Fruit fly (Drosophila melanogaster) whole organism, embryonic: ENCODE measurements around the gene Iris.
A peak's percentile ranks its signal among the peaks of the same experiment; 100 is the strongest.

Source experiments
- BtbVII ChIP-seq: fragments of 200-800 bp; sonication (Bioruptor generic); optimal IDR thresholded peaks from 3 replicates; lab custom pipeline; 2017; ENCODE audit warnings: missing biosample characterization, mild to moderate bottlenecking, missing genetic modification characterization
- CG10431 ChIP-seq: fragments of 200-800 bp; sonication (Bioruptor generic); optimal IDR thresholded peaks from 3 replicates; lab custom pipeline; 2018; ENCODE audit warnings: missing biosample characterization, mild to moderate bottlenecking, missing genetic modification characterization
- CG10543 ChIP-seq: fragments of 200-800 bp; sonication (Bioruptor generic); optimal IDR thresholded peaks from 3 replicates; lab custom pipeline; 2017; ENCODE audit warnings: missing biosample characterization, mild to moderate bottlenecking, missing genetic modification characterization, moderate library complexity
- CG10654 ChIP-seq: fragments of 200-800 bp; sonication (Bioruptor generic); optimal IDR thresholded peaks from 2 replicates; lab custom pipeline; 2016; ENCODE audit warnings: missing biosample characterization, missing genetic modification characterization
- CG12071 ChIP-seq: fragments of 200-800 bp; sonication (Bioruptor generic); optimal IDR thresholded peaks from 3 replicates; lab custom pipeline; 2018; ENCODE audit warnings: missing biosample characterization, mild to moderate bottlenecking, missing genetic modification characterization
- CG13424 ChIP-seq: fragments of 200-800 bp; sonication (Bioruptor generic); optimal IDR thresholded peaks from 2 replicates; lab custom pipeline; 2019; ENCODE audit warnings: missing biosample characterization, mild to moderate bottlenecking, missing genetic modification characterization, moderate library complexity
- CG15696 ChIP-seq: fragments of 200-800 bp; sonication (Bioruptor generic); optimal IDR thresholded peaks from 2 replicates; lab custom pipeline; 2019; ENCODE audit warnings: missing biosample characterization, mild to moderate bottlenecking, missing genetic modification characterization, moderate library complexity
- CG17912 ChIP-seq: fragments of 200-800 bp; sonication (Bioruptor generic); optimal IDR thresholded peaks from 2 replicates; lab custom pipeline; 2018; ENCODE audit warnings: missing biosample characterization, mild to moderate bottlenecking, missing genetic modification characterization
- CG18262 ChIP-seq: fragments of 200-800 bp; optimal IDR thresholded peaks from 3 replicates; lab custom pipeline; 2019; ENCODE audit warnings: missing biosample characterization, mild to moderate bottlenecking, missing genetic modification characterization, moderate library complexity
- CG2120 ChIP-seq: fragments of 200-800 bp; sonication (Bioruptor generic); optimal IDR thresholded peaks from 3 replicates; lab custom pipeline; 2016; ENCODE audit warnings: missing biosample characterization, missing genetic modification characterization
- CG4404 ChIP-seq: fragments of 200-800 bp; sonication (Bioruptor generic); IDR thresholded peaks from 2 replicates; pipeline ENCODE4 v1.3.6; 2022; ENCODE audit warnings: missing biosample characterization, missing genetic modification characterization
- CG6813 ChIP-seq: fragments of 200-800 bp; sonication (Bioruptor generic); optimal IDR thresholded peaks from 2 replicates; lab custom pipeline; 2017; ENCODE audit warnings: missing biosample characterization, missing genetic modification characterization, mild to moderate bottlenecking, moderate library complexity, missing genetic modification reagents
- CoRest ChIP-seq: fragments of 200-800 bp; sonication (Bioruptor generic); optimal IDR thresholded peaks from 3 replicates; lab custom pipeline; 2018; ENCODE audit warnings: missing biosample characterization, mild to moderate bottlenecking, missing genetic modification characterization, moderate library complexity
- D ChIP-seq, 2 experiments: fragments of 200-800 bp in 1 of 2; fragments of >200 bp in 1 of 2; sonication (Bioruptor generic) in 1 of 2; optimal IDR thresholded peaks; 2 replicates in 1 of 2; 3 replicates in 1 of 2; lab custom pipeline; 2017; ENCODE audit warnings: mild to moderate bottlenecking in 1 of 2, missing biosample characterization in 1 of 2, missing genetic modification characterization in 1 of 2, missing genetic modification reagents in 1 of 2
- Eip74EF ChIP-seq, 2 experiments: fragments of 200-800 bp in 1 of 2; fragments of >200 bp in 1 of 2; sonication (Bioruptor generic) in 1 of 2; optimal IDR thresholded peaks; 2 replicates each; lab custom pipeline; 2017 to 2019; ENCODE audit warnings: missing biosample characterization in 2 of 2, missing genetic modification characterization in 2 of 2, mild to moderate bottlenecking in 1 of 2, moderate library complexity in 1 of 2
- Fer3 ChIP-seq: fragments of 200-800 bp; sonication (Bioruptor generic); optimal IDR thresholded peaks from 2 replicates; lab custom pipeline; 2018; ENCODE audit warnings: missing biosample characterization, mild to moderate bottlenecking, missing genetic modification characterization, moderate library complexity
- HHEX ChIP-seq: fragments of 200-800 bp; sonication (Bioruptor generic); optimal IDR thresholded peaks from 3 replicates; lab custom pipeline; 2017; ENCODE audit warnings: missing biosample characterization, mild to moderate bottlenecking, missing genetic modification characterization, missing genetic modification reagents
- Lpt ChIP-seq: fragments of >200 bp; optimal IDR thresholded peaks from 2 replicates; lab custom pipeline; 2018; ENCODE audit warnings: missing biosample characterization, missing genetic modification characterization
- NC2α ChIP-seq: fragments of 200-800 bp; sonication (Bioruptor generic); optimal IDR thresholded peaks from 2 replicates; lab custom pipeline; 2016; ENCODE audit warnings: missing biosample characterization, missing genetic modification characterization
- Nf-YA ChIP-seq: fragments of 200-800 bp; sonication (Bioruptor generic); IDR thresholded peaks from 2 replicates; pipeline ENCODE4 v1.3.6; 2022; ENCODE audit warnings: missing biosample characterization, missing genetic modification characterization
- Pdp1 ChIP-seq, 2 experiments: fragments of 200-800 bp; sonication (Bioruptor generic); optimal IDR thresholded peaks; 3 replicates each; lab custom pipeline; 2016; ENCODE audit warnings: missing biosample characterization in 2 of 2, missing genetic modification characterization in 2 of 2, mild to moderate bottlenecking in 1 of 2, moderate library complexity in 1 of 2
- ab ChIP-seq: fragments of 200-800 bp; sonication (Bioruptor generic); optimal IDR thresholded peaks from 2 replicates; lab custom pipeline; 2016; ENCODE audit warnings: missing biosample characterization, missing genetic modification characterization
- abd-A ChIP-seq: fragments of 200-800 bp; sonication (Bioruptor generic); optimal IDR thresholded peaks from 3 replicates; lab custom pipeline; 2019; ENCODE audit warnings: missing biosample characterization, mild to moderate bottlenecking, missing genetic modification characterization, moderate library complexity
- ato ChIP-seq: fragments of 200-800 bp; sonication (Bioruptor generic); IDR thresholded peaks from 2 replicates; pipeline ENCODE4 v1.3.6; 2022; ENCODE audit warnings: missing biosample characterization, missing genetic modification characterization; ENCODE audit not compliant: partially characterized antibody
- br ChIP-seq: fragments of >200 bp; optimal IDR thresholded peaks from 2 replicates; lab custom pipeline; 2017
- caup ChIP-seq: fragments of 200-800 bp; sonication (Bioruptor generic); optimal IDR thresholded peaks from 3 replicates; lab custom pipeline; 2017; ENCODE audit warnings: missing biosample characterization, mild to moderate bottlenecking, missing genetic modification characterization, moderate library complexity; ENCODE audit not compliant: severe bottlenecking
- chinmo ChIP-seq: fragments of 200-800 bp; sonication (Bioruptor generic); IDR thresholded peaks from 4 replicates; pipeline ENCODE4 v1.3.6; 2022; ENCODE audit warnings: missing biosample characterization, missing genetic modification characterization; ENCODE audit not compliant: partially characterized antibody
- fu2 ChIP-seq: fragments of 200-800 bp; sonication (Bioruptor generic); optimal IDR thresholded peaks from 2 replicates; lab custom pipeline; 2016; ENCODE audit warnings: missing biosample characterization, missing genetic modification characterization
- h ChIP-seq: fragments of >200 bp; optimal IDR thresholded peaks from 2 replicates; lab custom pipeline; 2017
- insv ChIP-seq, 2 experiments: fragments of 200-800 bp; sonication (Bioruptor generic); optimal IDR thresholded peaks; 3 replicates each; lab custom pipeline; 2016 to 2018; ENCODE audit warnings: missing biosample characterization in 2 of 2, missing genetic modification characterization in 2 of 2
- jigr1 ChIP-seq: fragments of 200-800 bp; sonication (Bioruptor generic); IDR thresholded peaks from 3 replicates; pipeline ENCODE4 v1.3.6; 2022; ENCODE audit warnings: missing biosample characterization, missing genetic modification characterization
- kni ChIP-seq: fragments of 200-800 bp; sonication (Bioruptor generic); optimal IDR thresholded peaks from 3 replicates; lab custom pipeline; 2017; ENCODE audit warnings: mild to moderate bottlenecking, missing biosample characterization, missing genetic modification reagents, missing genetic modification characterization
- ro ChIP-seq: fragments of 200-800 bp; sonication (Bioruptor generic); IDR thresholded peaks from 2 replicates; pipeline ENCODE4 v1.3.6; 2022; ENCODE audit warnings: missing biosample characterization, missing genetic modification characterization
- sd ChIP-seq: fragments of 200-800 bp; sonication (Bioruptor generic); optimal IDR thresholded peaks from 3 replicates; lab custom pipeline; 2018; ENCODE audit warnings: missing biosample characterization, mild to moderate bottlenecking, missing genetic modification characterization, moderate library complexity
- seq ChIP-seq: fragments of 200-800 bp; sonication (Bioruptor generic); IDR thresholded peaks from 2 replicates; pipeline ENCODE4 v1.3.6; 2022; ENCODE audit warnings: missing biosample characterization, missing genetic modification characterization
- slbo ChIP-seq: fragments of 200-800 bp; sonication (Bioruptor generic); IDR thresholded peaks from 2 replicates; pipeline ENCODE4 v1.3.6; 2022; ENCODE audit warnings: missing biosample characterization, missing genetic modification characterization
- sug ChIP-seq: fragments of 200-800 bp; optimal IDR thresholded peaks from 2 replicates; lab custom pipeline; 2019; ENCODE audit warnings: missing biosample characterization, mild to moderate bottlenecking, missing genetic modification characterization, moderate library complexity
- tll ChIP-seq, 2 experiments: fragments of 200-800 bp in 1 of 2; fragments of >200 bp in 1 of 2; sonication (Bioruptor generic) in 1 of 2; optimal IDR thresholded peaks; 2 replicates each; lab custom pipeline; 2017 to 2019; ENCODE audit warnings: missing biosample characterization in 2 of 2, missing genetic modification characterization in 2 of 2, mild to moderate bottlenecking in 1 of 2, moderate library complexity in 1 of 2
- tx ChIP-seq: fragments of 200-800 bp; sonication (Bioruptor generic); optimal IDR thresholded peaks from 2 replicates; lab custom pipeline; 2016; ENCODE audit warnings: missing biosample characterization, missing genetic modification characterization
- vnd ChIP-seq: fragments of 200-800 bp; sonication (Bioruptor generic); IDR thresholded peaks from 3 replicates; pipeline ENCODE4 v1.3.6; 2022; ENCODE audit warnings: missing biosample characterization, missing genetic modification characterization; ENCODE audit not compliant: partially characterized antibody
- wor ChIP-seq: fragments of 200-800 bp; sonication (Bioruptor generic); IDR thresholded peaks from 2 replicates; pipeline ENCODE4 v1.3.6; 2022; ENCODE audit warnings: missing biosample characterization, missing genetic modification characterization

Gene Iris

dm6 chr2L:1125437-1125836, 8.5 kb downstream of the Iris start (continued):
- no peak for TF ChIP-seq ab (GFP tag; lab: Kevin White, UChicago)
- no peak for TF ChIP-seq br (lab: Kevin White, UChicago)
- no peak for TF ChIP-seq ato (GFP tag; lab: Robert Waterston, UW)
- peak; percentile 3 for TF ChIP-seq CG12071
- TF ChIP-seq sug (tag; lab: Kevin White, UChicago): peak; percentile 88
- no peak for TF ChIP-seq tll (GFP tag; optimal IDR thresholded peaks at IDR 0.05; lab: Kevin White, UChicago)
- TF ChIP-seq CG4404 (GFP tag; lab: Robert Waterston, UW): no peak
- TF ChIP-seq CG2120 (GFP tag; lab: Kevin White, UChicago): peak; percentile 18
- no peak for TF ChIP-seq NC2α (GFP tag; lab: Kevin White, UChicago)
- TF ChIP-seq CG17912 (GFP tag; lab: Kevin White, UChicago): no peak
- TF ChIP-seq ro (GFP tag; lab: Robert Waterston, UW): no peak
- peak; percentile 77 for TF ChIP-seq CG10543
- no peak for TF ChIP-seq slbo (GFP tag; lab: Robert Waterston, UW)
- TF ChIP-seq HHEX (GFP tag; lab: Kevin White, UChicago): peak; percentile 44
- no peak for TF ChIP-seq tx (GFP tag; lab: Kevin White, UChicago)
- no peak for TF ChIP-seq CG15696 (tag; lab: Kevin White, UChicago)
- TF ChIP-seq jigr1: no peak
- no peak for TF ChIP-seq CG18262 (tag; lab: Kevin White, UChicago)
- no peak for TF ChIP-seq fu2 (GFP tag; lab: Kevin White, UChicago)
- TF ChIP-seq CG6813 (GFP tag; lab: Kevin White, UChicago): peak; percentile 15
- TF ChIP-seq Eip74EF (GFP tag; optimal IDR thresholded peaks at IDR 0.05; lab: Kevin White, UChicago): no peak
- TF ChIP-seq CG13424 (tag; lab: Kevin White, UChicago): no peak
- no peak for TF ChIP-seq Nf-YA
- TF ChIP-seq sd (tag; lab: Kevin White, UChicago): peak; percentile 31
- TF ChIP-seq abd-A (tag; lab: Kevin White, UChicago): peak; percentile 9
- no peak for TF ChIP-seq CoRest (tag; lab: Kevin White, UChicago)
- no peak for TF ChIP-seq D (optimal IDR thresholded peaks at IDR 0.05; lab: Kevin White, UChicago)
- no peak for TF ChIP-seq D (GFP tag; optimal IDR thresholded peaks at IDR 0.05; lab: Kevin White, UChicago)
- 0 out of 2 replicates have a peak, but pooled peaks have one; percentile 18 for TF ChIP-seq seq
- TF ChIP-seq wor (GFP tag; lab: Robert Waterston, UW): no peak
- no peak for TF ChIP-seq h (lab: Kevin White, UChicago)
- no peak for TF ChIP-seq Lpt
- peak; percentile 28 for TF ChIP-seq BtbVII (GFP tag; lab: Kevin White, UChicago)
- no peak for TF ChIP-seq CG10431 (GFP tag; lab: Kevin White, UChicago)
- peak; percentile 5 for TF ChIP-seq Fer3 (tag; lab: Kevin White, UChicago)
- TF ChIP-seq, all 482 proteins: peak for 43

DNA sequence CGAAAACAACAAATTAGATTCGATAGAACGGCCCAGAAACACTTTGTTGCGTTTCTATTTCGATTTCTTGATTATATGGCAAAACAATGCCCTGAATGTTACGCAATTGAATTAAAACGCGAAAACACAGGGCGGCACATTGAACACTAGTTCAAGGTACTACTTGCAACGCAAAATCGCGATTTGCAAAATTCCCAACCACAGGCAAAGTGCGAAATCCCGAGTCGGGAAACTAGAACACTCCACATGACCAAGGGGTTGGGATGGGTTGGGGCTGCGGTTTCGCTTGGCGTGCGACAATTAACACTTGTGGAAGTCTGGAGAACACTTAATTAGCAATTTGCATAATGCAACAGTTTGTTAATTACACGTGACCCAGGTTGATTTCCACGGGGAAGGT, 9.6 kb downstream of the Iris start:
- TF ChIP-seq insv (GFP tag; optimal IDR thresholded peaks at IDR 0.05; lab: Kevin White, UChicago): no peak
- no peak for TF ChIP-seq caup (GFP tag; lab: Kevin White, UChicago)
- TF ChIP-seq chinmo (GFP tag; lab: Robert Waterston, UW): 0 out of 4 replicates have a peak, but pooled peaks have one; percentile 6
- no peak for TF ChIP-seq CG10654 (GFP tag; lab: Kevin White, UChicago)
- no peak for TF ChIP-seq kni (GFP tag; lab: Kevin White, UChicago)
- 0 out of 3 replicates have a peak, but pooled peaks have one; percentile 22 for TF ChIP-seq vnd (GFP tag; lab: Robert Waterston, UW)
- TF ChIP-seq CoRest (tag; lab: Kevin White, UChicago): no peak
- TF ChIP-seq Pdp1 (GFP tag; optimal IDR thresholded peaks at IDR 0.05; lab: Kevin White, UChicago): peak in 1 of 2 experiments; percentile 40
